Worm (Caenorhabditis elegans) whole organism, young adult: ENCODE measurements around the gene Y41C4A.18.

Experiments
- B0019.2 ChIP-seq: fragments of 200-800 bp; sonication (Bioruptor generic); conservative IDR thresholded peaks from 2 replicates; pipeline ENCODE4 v1.3.6; 2022; ENCODE audit warnings: missing genetic modification reagents, missing genetic modification characterization, missing compliant biosample characterization
- B0035.1 ChIP-seq: sonication (generic microtip); optimal IDR thresholded peaks from 2 replicates; lab custom pipeline; 2016; ENCODE audit warnings: missing genetic modification characterization, mild to moderate bottlenecking, missing compliant biosample characterization, missing genotype, missing genetic modification reagents
- B0336.3 ChIP-seq: fragments of 200-800 bp; sonication (Bioruptor generic); IDR thresholded peaks from 2 replicates; pipeline ENCODE4 v1.3.6; 2022; ENCODE audit warnings: missing genetic modification characterization, missing compliant biosample characterization
- F22D6.2 ChIP-seq: sonication (generic microtip); optimal IDR thresholded peaks from 2 replicates; lab custom pipeline; 2016; ENCODE audit warnings: mild to moderate bottlenecking, missing genetic modification characterization, missing compliant biosample characterization
- F33H1.4 ChIP-seq: fragments of 200-800 bp; sonication (Bioruptor generic); IDR thresholded peaks from 2 replicates; pipeline ENCODE4 v1.3.6; 2022; ENCODE audit warnings: missing genetic modification reagents, missing genetic modification characterization, missing compliant biosample characterization
- F49E8.2 ChIP-seq: sonication (generic microtip); optimal IDR thresholded peaks from 3 replicates; lab custom pipeline; 2017; ENCODE audit warnings: missing genetic modification characterization, mild to moderate bottlenecking, missing compliant biosample characterization, antibody characterized with exemption, moderate library complexity; ENCODE audit not compliant: insufficient read depth
- F52B5.7 ChIP-seq: sonication (generic microtip); optimal IDR thresholded peaks from 2 replicates; lab custom pipeline; 2016; ENCODE audit warnings: mild to moderate bottlenecking, missing genetic modification characterization, missing compliant biosample characterization
- F55B11.4 ChIP-seq: sonication (generic microtip); optimal IDR thresholded peaks from 2 replicates; lab custom pipeline; 2016; ENCODE audit warnings: missing compliant biosample characterization, missing genetic modification characterization, borderline replicate concordance; ENCODE audit not compliant: insufficient read depth
- F57C9.4 ChIP-seq: sonication (generic microtip); optimal IDR thresholded peaks from 2 replicates; lab custom pipeline; 2017; ENCODE audit warnings: mild to moderate bottlenecking, missing genetic modification characterization, missing compliant biosample characterization
- K11D2.4 ChIP-seq: fragments of 200-800 bp; sonication (Bioruptor generic); IDR thresholded peaks from 2 replicates; pipeline ENCODE4 v1.3.6; 2022; ENCODE audit warnings: missing genetic modification reagents, missing genetic modification characterization, missing compliant biosample characterization
- T07F8.4 ChIP-seq: sonication (generic microtip); optimal IDR thresholded peaks from 2 replicates; lab custom pipeline; 2016; ENCODE audit warnings: mild to moderate bottlenecking, missing genetic modification characterization, moderate library complexity, missing compliant biosample characterization
- Y53F4B.3 ChIP-seq: fragments of 200-800 bp; sonication (Bioruptor generic); IDR thresholded peaks from 2 replicates; pipeline ENCODE4 v1.3.6; 2022; ENCODE audit warnings: missing genetic modification reagents, missing genetic modification characterization, missing compliant biosample characterization
- Y56A3A.18 ChIP-seq: fragments of 200-800 bp; sonication (Bioruptor generic); IDR thresholded peaks from 2 replicates; pipeline ENCODE4 v1.3.6; 2022; ENCODE audit warnings: missing genetic modification reagents, missing genetic modification characterization, missing compliant biosample characterization
- Y79H2A.3 ChIP-seq: fragments of 200-800 bp; sonication (Bioruptor generic); conservative IDR thresholded peaks from 2 replicates; pipeline ENCODE4 v1.3.6; 2022; ENCODE audit warnings: missing genetic modification reagents, missing genetic modification characterization, missing compliant biosample characterization
- ZK185.1 ChIP-seq: sonication (generic microtip); optimal IDR thresholded peaks from 2 replicates; lab custom pipeline; 2016; ENCODE audit warnings: mild to moderate bottlenecking, missing genetic modification characterization, missing compliant biosample characterization; ENCODE audit not compliant: poor library complexity, severe bottlenecking
- attf-3 ChIP-seq: fragments of 200-800 bp; sonication (Bioruptor generic); conservative IDR thresholded peaks from 2 replicates; pipeline ENCODE4 v1.3.6; 2022; ENCODE audit warnings: missing genetic modification reagents, missing genetic modification characterization, missing compliant biosample characterization
- attf-6 ChIP-seq: fragments of 200-800 bp; sonication (Bioruptor generic); IDR thresholded peaks from 2 replicates; pipeline ENCODE4 v1.3.6; 2022; ENCODE audit warnings: missing genetic modification reagents, missing genetic modification characterization, missing compliant biosample characterization
- bed-1 ChIP-seq: fragments of 200-800 bp; sonication (Bioruptor generic); IDR thresholded peaks from 2 replicates; pipeline ENCODE4 v1.3.6; 2022; ENCODE audit warnings: missing genetic modification reagents, missing genetic modification characterization, missing compliant biosample characterization
- ceh-100 ChIP-seq: fragments of 200-800 bp; sonication (Bioruptor generic); IDR thresholded peaks from 2 replicates; pipeline ENCODE4 v1.3.6; 2022; ENCODE audit warnings: missing genetic modification reagents, missing genetic modification characterization, missing compliant biosample characterization
- chd-7 ChIP-seq: sonication (generic microtip); optimal IDR thresholded peaks from 2 replicates; lab custom pipeline; 2016; ENCODE audit warnings: mild to moderate bottlenecking, missing genetic modification characterization, moderate library complexity, missing compliant biosample characterization
- die-1 ChIP-seq: sonication (generic microtip); optimal IDR thresholded peaks from 2 replicates; lab custom pipeline; 2016; ENCODE audit warnings: missing genotype, mild to moderate bottlenecking, missing genetic modification characterization, missing compliant biosample characterization
- dpl-1 ChIP-seq: fragments of 150-350 bp; optimal IDR thresholded peaks from 2 replicates; lab custom pipeline; 2014; ENCODE audit warnings: missing biosample characterization, missing genetic modification reagents, missing genetic modification characterization
- egl-18 ChIP-seq: fragments of 200-800 bp; sonication (Bioruptor generic); IDR thresholded peaks from 2 replicates; pipeline ENCODE4 v1.3.6; 2022; ENCODE audit warnings: missing genetic modification reagents, missing genetic modification characterization, missing compliant biosample characterization
- egl-44 ChIP-seq: fragments of 200-800 bp; sonication (Bioruptor generic); IDR thresholded peaks from 2 replicates; pipeline ENCODE4 v1.3.6; 2022; ENCODE audit warnings: missing genetic modification reagents, missing genetic modification characterization, missing compliant biosample characterization
- egrh-3 ChIP-seq: fragments of 200-800 bp; sonication (Bioruptor generic); IDR thresholded peaks from 2 replicates; pipeline ENCODE4 v1.3.6; 2022; ENCODE audit warnings: missing genetic modification reagents, missing genetic modification characterization, missing compliant biosample characterization
- ets-4 ChIP-seq: fragments of 200-800 bp; sonication (Bioruptor generic); optimal IDR thresholded peaks from 2 replicates; lab custom pipeline; 2018; ENCODE audit warnings: mild to moderate bottlenecking, missing genetic modification characterization, missing compliant biosample characterization
- gei-17 ChIP-seq: fragments of 200-800 bp; sonication (Bioruptor generic); optimal IDR thresholded peaks from 2 replicates; lab custom pipeline; 2018; ENCODE audit warnings: mild to moderate bottlenecking, missing genetic modification characterization, missing compliant biosample characterization
- hmg-1.2 ChIP-seq: fragments of 200-800 bp; sonication (Bioruptor generic); IDR thresholded peaks from 2 replicates; pipeline ENCODE4 v1.3.6; 2022; ENCODE audit warnings: missing genetic modification reagents, missing genetic modification characterization, missing compliant biosample characterization
- hmg-20 ChIP-seq: fragments of 200-800 bp; sonication (Bioruptor generic); IDR thresholded peaks from 2 replicates; pipeline ENCODE4 v1.3.6; 2022; ENCODE audit warnings: missing genetic modification reagents, missing genetic modification characterization, missing compliant biosample characterization
- hsf-1 ChIP-seq: fragments of 200-800 bp; sonication (Bioruptor generic); IDR thresholded peaks from 2 replicates; pipeline ENCODE4 v1.3.6; 2022; ENCODE audit warnings: missing genetic modification reagents, missing genetic modification characterization, missing compliant biosample characterization
- let-526 ChIP-seq: fragments of 200-800 bp; sonication (Bioruptor generic); IDR thresholded peaks from 2 replicates; pipeline ENCODE4 v1.3.6; 2022; ENCODE audit warnings: missing genetic modification reagents, missing genetic modification characterization, missing compliant biosample characterization
- lin-35 ChIP-seq, 3 experiments: fragments of 150-350 bp in 2 of 3; sonication (generic microtip) in 1 of 3; optimal IDR thresholded peaks; 2 replicates each; lab custom pipeline; 2014 to 2018; ENCODE audit warnings: missing biosample characterization in 3 of 3, missing genetic modification characterization in 3 of 3, missing genetic modification reagents in 3 of 3
- lin-40 ChIP-seq: sonication (generic microtip); optimal IDR thresholded peaks from 2 replicates; lab custom pipeline; 2016; ENCODE audit warnings: missing genetic modification characterization, mild to moderate bottlenecking, missing compliant biosample characterization, missing genotype, missing genetic modification reagents
- madf-8 ChIP-seq: fragments of 200-800 bp; sonication (Bioruptor generic); conservative IDR thresholded peaks from 2 replicates; pipeline ENCODE4 v1.3.6; 2022; ENCODE audit warnings: missing genetic modification reagents, missing genetic modification characterization, missing compliant biosample characterization
- mxl-1 ChIP-seq: sonication (generic microtip); optimal IDR thresholded peaks from 2 replicates; lab custom pipeline; 2016; ENCODE audit warnings: missing genetic modification characterization, missing compliant biosample characterization
- nfya-2 ChIP-seq: fragments of 200-800 bp; sonication (Bioruptor generic); IDR thresholded peaks from 2 replicates; pipeline ENCODE4 v1.3.6; 2022; ENCODE audit warnings: missing genetic modification reagents, missing genetic modification characterization, missing compliant biosample characterization
- nfyb-1 ChIP-seq: fragments of 200-800 bp; sonication (Bioruptor generic); IDR thresholded peaks from 2 replicates; pipeline ENCODE4 v1.3.6; 2022; ENCODE audit warnings: missing genetic modification reagents, missing genetic modification characterization, missing compliant biosample characterization
- nhr-120 ChIP-seq: fragments of 200-800 bp; sonication (Bioruptor generic); IDR thresholded peaks from 2 replicates; pipeline ENCODE4 v1.3.6; 2022; ENCODE audit warnings: missing genetic modification characterization, missing compliant biosample characterization
- pbrm-1 ChIP-seq: fragments of 200-800 bp; sonication (Bioruptor generic); IDR thresholded peaks from 2 replicates; pipeline ENCODE4 v1.3.6; 2022; ENCODE audit warnings: missing genetic modification reagents, missing genetic modification characterization, missing compliant biosample characterization
- pha-4 ChIP-seq: fragments of 150-350 bp; sonication (generic microtip); optimal IDR thresholded peaks from 2 replicates; lab custom pipeline; 2014; ENCODE audit warnings: missing biosample characterization, missing genetic modification reagents, missing genetic modification characterization
- sea-2 ChIP-seq: fragments of 200-800 bp; sonication (Bioruptor generic); IDR thresholded peaks from 2 replicates; pipeline ENCODE4 v1.3.6; 2022; ENCODE audit warnings: missing genetic modification characterization, missing compliant biosample characterization
- snpc-1.1 ChIP-seq: sonication (generic microtip); optimal IDR thresholded peaks from 2 replicates; lab custom pipeline; 2017; ENCODE audit warnings: missing genetic modification characterization, mild to moderate bottlenecking, missing compliant biosample characterization, antibody characterized with exemption, moderate library complexity, missing genotype, missing genetic modification reagents; ENCODE audit not compliant: insufficient read depth
- somi-1 ChIP-seq: fragments of 200-800 bp; sonication (Bioruptor generic); optimal IDR thresholded peaks from 2 replicates; lab custom pipeline; 2018; ENCODE audit warnings: mild to moderate bottlenecking, missing genetic modification characterization, missing compliant biosample characterization
- sptf-2 ChIP-seq: fragments of 200-800 bp; sonication (Bioruptor generic); optimal IDR thresholded peaks from 2 replicates; lab custom pipeline; 2018; ENCODE audit warnings: mild to moderate bottlenecking, missing genetic modification characterization, missing compliant biosample characterization
- tbx-9 ChIP-seq: sonication (generic microtip); optimal IDR thresholded peaks from 2 replicates; lab custom pipeline; 2016; ENCODE audit warnings: borderline replicate concordance, missing genetic modification characterization, inconsistent platforms, missing compliant biosample characterization
- tlf-1 ChIP-seq: fragments of 200-800 bp; sonication (Bioruptor generic); optimal IDR thresholded peaks from 2 replicates; lab custom pipeline; 2018; ENCODE audit warnings: mild to moderate bottlenecking, missing genetic modification characterization, missing compliant biosample characterization
- unc-130 ChIP-seq: sonication (generic microtip); optimal IDR thresholded peaks from 2 replicates; lab custom pipeline; 2016; ENCODE audit warnings: missing genetic modification reagents, missing genetic modification characterization, missing compliant biosample characterization
- ztf-22 ChIP-seq: fragments of 200-800 bp; sonication (Bioruptor generic); optimal IDR thresholded peaks from 2 replicates; lab custom pipeline; 2018; ENCODE audit warnings: mild to moderate bottlenecking, missing genetic modification characterization, moderate library complexity, missing compliant biosample characterization
- ztf-26 ChIP-seq: sonication (generic microtip); optimal IDR thresholded peaks from 2 replicates; lab custom pipeline; 2017; ENCODE audit warnings: missing genetic modification characterization, missing compliant biosample characterization

The Y41C4A.18 gene

ce11 chrIII:11694506-11694947, 35.9 kb upstream of the Y41C4A.18 start (continued):
- 0 out of 2 replicates have a peak, but pooled peaks have one; percentile 72 for TF ChIP-seq nfya-2 (GFP tag; lab: Robert Waterston, UW)
- no peak for TF ChIP-seq attf-6
- no peak for TF ChIP-seq egl-44 (GFP tag; lab: Robert Waterston, UW)
- no peak for TF ChIP-seq mxl-1 (tag; lab: Kevin White, UChicago)
- TF ChIP-seq lin-40 (tag; lab: Kevin White, UChicago): no peak
- no peak for TF ChIP-seq B0019.2 (GFP tag; lab: Robert Waterston, UW)
- TF ChIP-seq egl-18 (GFP tag; lab: Robert Waterston, UW): no peak
- no peak for TF ChIP-seq F33H1.4 (GFP tag; lab: Robert Waterston, UW)
- no peak for TF ChIP-seq egrh-3 (GFP tag; lab: Robert Waterston, UW)
- peak in 1 of 3 experiments; percentile 44 for TF ChIP-seq lin-35 (GFP tag; optimal IDR thresholded peaks at IDR 0.05; lab: Kevin White, UChicago)
- 0 out of 2 replicates have a peak, but pooled peaks have one; percentile 21 for TF ChIP-seq hmg-20 (GFP tag; lab: Robert Waterston, UW)
- TF ChIP-seq hmg-1.2 (GFP tag; lab: Robert Waterston, UW): no peak
- peak; percentile 76 for TF ChIP-seq nfyb-1
- TF ChIP-seq Y79H2A.3 (GFP tag; lab: Robert Waterston, UW): no peak
- no peak for TF ChIP-seq chd-7 (tag; lab: Kevin White, UChicago)
- TF ChIP-seq ceh-100 (GFP tag; lab: Robert Waterston, UW): no peak
- TF ChIP-seq Y53F4B.3 (GFP tag; lab: Robert Waterston, UW): no peak
- TF ChIP-seq Y56A3A.18 (GFP tag; lab: Robert Waterston, UW): no peak
- TF ChIP-seq ztf-22 (GFP tag; lab: Kevin White, UChicago): no peak
- peak; percentile 45; the same call in 1 of the 2 replicates for TF ChIP-seq K11D2.4 (GFP tag; lab: Robert Waterston, UW)
- no peak for TF ChIP-seq tlf-1 (GFP tag; lab: Kevin White, UChicago)
- no peak for TF ChIP-seq nhr-120 (GFP tag; lab: Robert Waterston, UW)
- TF ChIP-seq hsf-1 (GFP tag; lab: Robert Waterston, UW): 0 out of 2 replicates have a peak, but pooled peaks have one; percentile 19
- TF ChIP-seq sptf-2: no peak
- TF ChIP-seq unc-130: no peak
- no peak for TF ChIP-seq somi-1 (GFP tag; lab: Kevin White, UChicago)
- no peak for TF ChIP-seq dpl-1 (GFP tag; lab: Kevin White, UChicago)
- TF ChIP-seq pbrm-1 (GFP tag; lab: Robert Waterston, UW): peak; percentile 46; the same call in 1 of the 2 replicates
- no peak for TF ChIP-seq B0035.1 (tag; lab: Kevin White, UChicago)
- no peak for TF ChIP-seq sea-2 (GFP tag; lab: Robert Waterston, UW)
- peak; percentile 56 for TF ChIP-seq F52B5.7 (tag; lab: Kevin White, UChicago)
- TF ChIP-seq F49E8.2 (tag; lab: Kevin White, UChicago): no peak
- peak; percentile 65 for TF ChIP-seq ZK185.1
- no peak for TF ChIP-seq F55B11.4 (tag; lab: Kevin White, UChicago)
- TF ChIP-seq pha-4 (tag; lab: Kevin White, UChicago): no peak
- TF ChIP-seq snpc-1.1 (tag; lab: Kevin White, UChicago): no peak
- no peak for TF ChIP-seq T07F8.4 (tag; lab: Kevin White, UChicago)
- TF ChIP-seq tbx-9 (tag; lab: Kevin White, UChicago): no peak
- TF ChIP-seq ets-4 (GFP tag; lab: Kevin White, UChicago): no peak
- TF ChIP-seq F22D6.2: no peak
- peak; percentile 16 for TF ChIP-seq F57C9.4 (tag; lab: Kevin White, UChicago)
- no peak for TF ChIP-seq madf-8 (GFP tag; lab: Robert Waterston, UW)
- peak; percentile 58; the same call in 1 of the 2 replicates for TF ChIP-seq let-526 (GFP tag; lab: Robert Waterston, UW)
- peak; percentile 52 for TF ChIP-seq ztf-26 (tag; lab: Kevin White, UChicago)
- no peak for TF ChIP-seq die-1 (tag; lab: Kevin White, UChicago)
- TF ChIP-seq bed-1 (GFP tag; lab: Robert Waterston, UW): no peak
- peak; percentile 60 for TF ChIP-seq gei-17 (GFP tag; lab: Kevin White, UChicago)
- TF ChIP-seq B0336.3 (GFP tag; lab: Robert Waterston, UW): peak; percentile 65; the same call in 1 of the 2 replicates
- TF ChIP-seq attf-3 (GFP tag; lab: Robert Waterston, UW): no peak
